Fruit fly (Drosophila melanogaster) whole organism, embryonic: Measurements from ENCODE around the gene BOD1.
A peak's percentile ranks its signal among the peaks of the same experiment; 100 is the strongest.

Experiments used
- B-H2 ChIP-seq: fragments of 200-800 bp; sonication (Bioruptor generic); optimal IDR thresholded peaks from 2 replicates; lab custom pipeline; 2018; ENCODE audit warnings: missing biosample characterization, mild to moderate bottlenecking, missing genetic modification characterization
- CG10979 ChIP-seq: fragments of 200-800 bp; sonication (Bioruptor generic); optimal IDR thresholded peaks from 2 replicates; lab custom pipeline; 2018; ENCODE audit warnings: missing biosample characterization, mild to moderate bottlenecking, missing genetic modification characterization, moderate library complexity
- CG11093 ChIP-seq: fragments of 200-800 bp; sonication (Bioruptor generic); IDR thresholded peaks from 3 replicates; pipeline ENCODE4 v1.3.6; 2022; ENCODE audit warnings: missing biosample characterization, missing genetic modification characterization
- CG11504 ChIP-seq: fragments of 200-800 bp; sonication (Bioruptor generic); optimal IDR thresholded peaks from 3 replicates; lab custom pipeline; 2019; ENCODE audit warnings: missing biosample characterization, mild to moderate bottlenecking, missing genetic modification characterization, moderate library complexity
- CG13894 ChIP-seq: fragments of 200-800 bp; sonication (Bioruptor generic); optimal IDR thresholded peaks from 3 replicates; lab custom pipeline; 2018; ENCODE audit warnings: missing biosample characterization, mild to moderate bottlenecking, missing genetic modification characterization, moderate library complexity
- CG14667 ChIP-seq: fragments of 200-800 bp; sonication (Bioruptor generic); IDR thresholded peaks from 2 replicates; pipeline ENCODE4 v1.3.6; 2022; ENCODE audit warnings: missing biosample characterization, missing genetic modification characterization
- CG15011 ChIP-seq: fragments of 200-800 bp; sonication (Bioruptor generic); optimal IDR thresholded peaks from 3 replicates; lab custom pipeline; 2018; ENCODE audit warnings: missing biosample characterization, mild to moderate bottlenecking, missing genetic modification characterization
- CG17568 ChIP-seq: fragments of 200-800 bp; sonication (Bioruptor generic); optimal IDR thresholded peaks from 2 replicates; lab custom pipeline; 2018; ENCODE audit warnings: missing biosample characterization, mild to moderate bottlenecking, missing genetic modification characterization, moderate library complexity
- CG1832 ChIP-seq: fragments of 200-800 bp; sonication (Bioruptor generic); optimal IDR thresholded peaks from 2 replicates; lab custom pipeline; 2017; ENCODE audit warnings: missing biosample characterization, mild to moderate bottlenecking, missing genetic modification characterization, inconsistent platforms
- CG2875 ChIP-seq: fragments of 200-800 bp; sonication (Bioruptor generic); optimal IDR thresholded peaks from 2 replicates; lab custom pipeline; 2017; ENCODE audit warnings: missing biosample characterization, mild to moderate bottlenecking, missing genetic modification characterization, missing genetic modification reagents
- CG3163 ChIP-seq: fragments of 200-800 bp; sonication (Bioruptor generic); optimal IDR thresholded peaks from 3 replicates; lab custom pipeline; 2016; ENCODE audit warnings: missing biosample characterization, missing genetic modification characterization
- CG32767 ChIP-seq: fragments of 200-800 bp; sonication (Bioruptor generic); IDR thresholded peaks from 2 replicates; pipeline ENCODE4 v1.3.6; 2022; ENCODE audit warnings: missing biosample characterization, missing genetic modification characterization
- CG32772 ChIP-seq: fragments of 200-800 bp; sonication (Bioruptor generic); IDR thresholded peaks from 2 replicates; pipeline ENCODE4 v1.3.6; 2022; ENCODE audit warnings: missing biosample characterization, missing genetic modification characterization
- CG42726 ChIP-seq: fragments of 200-800 bp; sonication (Bioruptor generic); IDR thresholded peaks from 2 replicates; pipeline ENCODE4 v1.3.6; 2022; ENCODE audit warnings: missing biosample characterization, missing genetic modification characterization; ENCODE audit not compliant: partially characterized antibody
- CG4424 ChIP-seq: fragments of 200-800 bp; sonication (Bioruptor generic); optimal IDR thresholded peaks from 3 replicates; lab custom pipeline; 2016; ENCODE audit warnings: missing biosample characterization, missing genetic modification characterization
- CG4617 ChIP-seq: fragments of 200-800 bp; sonication (Bioruptor generic); optimal IDR thresholded peaks from 3 replicates; lab custom pipeline; 2016; ENCODE audit warnings: missing biosample characterization, missing genetic modification characterization, borderline replicate concordance
- CG4707 ChIP-seq: fragments of 200-800 bp; sonication (Bioruptor generic); optimal IDR thresholded peaks from 2 replicates; lab custom pipeline; 2018; ENCODE audit warnings: missing biosample characterization, mild to moderate bottlenecking, missing genetic modification characterization, moderate library complexity
- CG4820 ChIP-seq: fragments of 200-800 bp; sonication (Bioruptor generic); optimal IDR thresholded peaks from 3 replicates; lab custom pipeline; 2016; ENCODE audit warnings: missing biosample characterization, missing genetic modification characterization
- Dll ChIP-seq: fragments of 200-800 bp; sonication (Bioruptor generic); IDR thresholded peaks from 4 replicates; pipeline ENCODE4 v1.3.6; 2022; ENCODE audit warnings: missing biosample characterization, missing genetic modification characterization; ENCODE audit not compliant: partially characterized antibody
- Elba2 ChIP-seq: fragments of 200-800 bp; sonication (Bioruptor generic); optimal IDR thresholded peaks from 3 replicates; lab custom pipeline; 2016; ENCODE audit warnings: missing biosample characterization, missing genetic modification characterization
- Fer1 ChIP-seq: fragments of 200-800 bp; sonication (Bioruptor generic); optimal IDR thresholded peaks from 2 replicates; lab custom pipeline; 2017; ENCODE audit warnings: missing biosample characterization, mild to moderate bottlenecking, missing genetic modification characterization
- H2.0 ChIP-seq: fragments of 200-800 bp; sonication (Bioruptor generic); IDR thresholded peaks from 2 replicates; pipeline ENCODE4 v1.3.6; 2022; ENCODE audit warnings: missing biosample characterization, missing genetic modification characterization
- Lpt ChIP-seq: fragments of >200 bp; optimal IDR thresholded peaks from 2 replicates; lab custom pipeline; 2018; ENCODE audit warnings: missing biosample characterization, missing genetic modification characterization
- Opbp ChIP-seq: fragments of 200-800 bp; sonication (Bioruptor generic); IDR thresholded peaks from 3 replicates; pipeline ENCODE4 v1.3.6; 2022; ENCODE audit warnings: missing biosample characterization, missing genetic modification characterization; ENCODE audit not compliant: partially characterized antibody
- Side ChIP-seq: fragments of 200-800 bp; sonication (Bioruptor generic); optimal IDR thresholded peaks from 2 replicates; lab custom pipeline; 2016; ENCODE audit warnings: missing biosample characterization, missing genetic modification characterization
- TFAM ChIP-seq: fragments of 200-800 bp; sonication (Bioruptor generic); optimal IDR thresholded peaks from 2 replicates; lab custom pipeline; 2017; ENCODE audit warnings: missing biosample characterization, missing genetic modification characterization, inconsistent platforms
- cg ChIP-seq: fragments of 200-800 bp; sonication (Bioruptor generic); optimal IDR thresholded peaks from 3 replicates; lab custom pipeline; 2019; ENCODE audit warnings: missing biosample characterization, mild to moderate bottlenecking, missing genetic modification characterization, moderate library complexity
- chif ChIP-seq, 2 experiments: fragments of 200-800 bp; sonication (Bioruptor generic); optimal IDR thresholded peaks; 3 replicates each; lab custom pipeline; 2016; ENCODE audit warnings: missing biosample characterization in 2 of 2, missing genetic modification characterization in 2 of 2
- ems ChIP-seq: fragments of 200-800 bp; sonication (Bioruptor generic); optimal IDR thresholded peaks from 3 replicates; lab custom pipeline; 2016; ENCODE audit warnings: missing biosample characterization, missing genetic modification characterization
- en ChIP-seq: fragments of 200-800 bp; sonication (Bioruptor generic); optimal IDR thresholded peaks from 2 replicates; lab custom pipeline; 2016; ENCODE audit warnings: missing biosample characterization, missing genetic modification characterization
- grau ChIP-seq: fragments of 200-800 bp; optimal IDR thresholded peaks from 3 replicates; lab custom pipeline; 2019; ENCODE audit warnings: missing biosample characterization, mild to moderate bottlenecking, missing genetic modification characterization, moderate library complexity
- grn ChIP-seq: fragments of 200-800 bp; sonication (Bioruptor generic); optimal IDR thresholded peaks from 3 replicates; lab custom pipeline; 2017; ENCODE audit warnings: missing biosample characterization, missing genetic modification characterization
- kah ChIP-seq: fragments of 200-800 bp; sonication (Bioruptor generic); optimal IDR thresholded peaks from 2 replicates; lab custom pipeline; 2018; ENCODE audit warnings: missing biosample characterization, mild to moderate bottlenecking, missing genetic modification characterization
- lilli ChIP-seq: fragments of 200-800 bp; sonication (Bioruptor generic); optimal IDR thresholded peaks from 3 replicates; lab custom pipeline; 2016; ENCODE audit warnings: missing biosample characterization, missing genetic modification characterization
- lov ChIP-seq, 2 experiments: fragments of 200-800 bp in 1 of 2; fragments of >200 bp in 1 of 2; sonication (Bioruptor generic) in 1 of 2; IDR thresholded peaks in 1 of 2; optimal IDR thresholded peaks in 1 of 2; 2 replicates in 1 of 2; 3 replicates in 1 of 2; pipeline versions ENCODE4 v1.3.6 to Lab custom; 2017 to 2022; ENCODE audit warnings: missing biosample characterization in 1 of 2, missing genetic modification characterization in 1 of 2
- mirr ChIP-seq: fragments of 200-800 bp; sonication (Bioruptor generic); optimal IDR thresholded peaks from 3 replicates; lab custom pipeline; 2018; ENCODE audit warnings: missing biosample characterization, mild to moderate bottlenecking, missing genetic modification characterization
- mld ChIP-seq: fragments of 200-800 bp; sonication (Bioruptor generic); IDR thresholded peaks from 3 replicates; pipeline ENCODE4 v1.3.6; 2022; ENCODE audit warnings: missing biosample characterization, missing genetic modification characterization; ENCODE audit not compliant: partially characterized antibody
- nau ChIP-seq: fragments of 200-800 bp; sonication (Bioruptor generic); optimal IDR thresholded peaks from 3 replicates; lab custom pipeline; 2017; ENCODE audit warnings: missing biosample characterization, mild to moderate bottlenecking, missing genetic modification characterization, missing genetic modification reagents
- otp ChIP-seq: fragments of 200-800 bp; sonication (Bioruptor generic); IDR thresholded peaks from 3 replicates; pipeline ENCODE4, ENCODE4 v1.3.6; 2022; ENCODE audit warnings: missing biosample characterization, missing genetic modification characterization
- pho ChIP-seq: fragments of 200-800 bp; sonication (Bioruptor generic); optimal IDR thresholded peaks from 2 replicates; lab custom pipeline; 2016; ENCODE audit warnings: missing biosample characterization, missing genetic modification characterization
- ro ChIP-seq: fragments of 200-800 bp; sonication (Bioruptor generic); IDR thresholded peaks from 2 replicates; pipeline ENCODE4 v1.3.6; 2022; ENCODE audit warnings: missing biosample characterization, missing genetic modification characterization
- sc ChIP-seq, 3 experiments: fragments of >200 bp in 2 of 3; fragments of 200-800 bp in 1 of 3; sonication (Bioruptor generic) in 1 of 3; optimal IDR thresholded peaks; 2 replicates in 2 of 3; 3 replicates in 1 of 3; lab custom pipeline; 2017; ENCODE audit warnings: mild to moderate bottlenecking in 1 of 3, missing biosample characterization in 1 of 3, missing genetic modification characterization in 1 of 3, missing genetic modification reagents in 1 of 3
- seq ChIP-seq: fragments of 200-800 bp; sonication (Bioruptor generic); IDR thresholded peaks from 2 replicates; pipeline ENCODE4 v1.3.6; 2022; ENCODE audit warnings: missing biosample characterization, missing genetic modification characterization
- tgo ChIP-seq: fragments of 200-800 bp; sonication (Bioruptor generic); IDR thresholded peaks from 3 replicates; pipeline ENCODE4 v1.3.6; 2022; ENCODE audit warnings: missing biosample characterization, missing genetic modification characterization
- tio ChIP-seq: fragments of 200-800 bp; sonication (Bioruptor generic); optimal IDR thresholded peaks from 2 replicates; lab custom pipeline; 2017; ENCODE audit warnings: missing biosample characterization, missing genetic modification characterization, inconsistent platforms
- tx ChIP-seq: fragments of 200-800 bp; sonication (Bioruptor generic); optimal IDR thresholded peaks from 2 replicates; lab custom pipeline; 2016; ENCODE audit warnings: missing biosample characterization, missing genetic modification characterization
- vfl ChIP-seq: fragments of 200-800 bp; sonication (Bioruptor generic); optimal IDR thresholded peaks from 2 replicates; lab custom pipeline; 2016; ENCODE audit warnings: missing biosample characterization, missing genetic modification characterization

The BOD1 gene

DNA sequence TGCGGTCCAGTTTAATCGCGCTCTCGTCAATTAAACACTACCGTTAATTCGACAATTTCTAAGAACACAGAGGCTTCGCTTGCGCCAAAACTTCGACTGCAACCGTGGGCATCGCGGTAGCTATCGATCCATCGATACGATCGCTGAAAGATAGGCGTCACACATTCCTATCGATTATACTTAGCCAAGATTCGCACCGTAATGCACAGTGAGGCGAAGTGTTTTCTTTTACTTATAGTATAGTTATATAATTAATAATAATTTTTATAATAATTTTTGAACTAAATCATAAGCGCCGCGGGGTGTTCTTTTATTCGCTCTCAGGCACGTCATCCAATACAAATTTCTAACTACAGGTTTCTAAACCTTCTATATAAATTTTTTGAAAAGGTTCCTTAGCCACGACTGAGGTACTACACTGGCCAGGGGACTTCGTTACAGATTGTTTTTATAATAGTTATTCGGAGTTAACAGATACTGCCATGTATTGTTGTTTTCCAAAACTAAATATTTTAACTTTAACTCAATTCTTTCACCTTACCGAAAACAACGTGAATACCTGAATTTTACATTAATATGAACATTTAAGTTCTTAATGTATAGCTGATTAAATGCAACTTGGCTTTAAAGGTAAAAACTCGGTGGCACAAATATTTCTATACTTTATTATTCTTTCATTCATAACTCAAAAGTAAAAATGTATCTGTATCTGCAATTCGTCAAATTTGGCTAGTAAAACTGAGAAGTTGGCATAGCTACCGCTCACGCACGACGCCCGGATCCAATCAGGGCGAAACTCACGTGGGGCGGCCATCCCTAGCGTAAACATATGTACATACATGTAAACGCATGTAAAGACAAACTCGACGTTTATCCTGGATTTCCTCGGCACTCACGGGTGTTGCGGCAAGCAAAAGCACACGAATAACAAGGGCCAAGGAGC lies at the start of gene BOD1, which contains the start of gene NSD (continued):
- no peak for TF ChIP-seq cg (GFP tag; lab: Kevin White, UChicago)
- peak; percentile 55 for TF ChIP-seq tgo (GFP tag; lab: Robert Waterston, UW)
- no peak for TF ChIP-seq tio (GFP tag; lab: Kevin White, UChicago)
- TF ChIP-seq grau = peak; percentile 59
- no peak for TF ChIP-seq kah (GFP tag; lab: Kevin White, UChicago)
- TF ChIP-seq CG15011 (GFP tag; lab: Kevin White, UChicago) = no peak
- no peak for TF ChIP-seq Side (GFP tag; lab: Kevin White, UChicago)
- TF ChIP-seq en = no peak
- TF ChIP-seq CG10979 (tag; lab: Kevin White, UChicago) = no peak
- no peak for TF ChIP-seq CG17568 (GFP tag; lab: Kevin White, UChicago)
- TF ChIP-seq CG4617 (GFP tag; lab: Kevin White, UChicago) = peak; percentile 77
- TF ChIP-seq mirr (GFP tag; lab: Kevin White, UChicago) = peak; percentile 42
- TF ChIP-seq CG4707 (GFP tag; lab: Kevin White, UChicago) = no peak
- peak; percentile 98 for TF ChIP-seq CG42726
- no peak for TF ChIP-seq Elba2 (GFP tag; lab: Kevin White, UChicago)
- TF ChIP-seq vfl = no peak
- no peak for TF ChIP-seq CG2875
- TF ChIP-seq mld (GFP tag; lab: Robert Waterston, UW) = peak; percentile 95
- no peak for TF ChIP-seq TFAM
- TF ChIP-seq seq = peak; percentile 40
- TF ChIP-seq pho (GFP tag; lab: Kevin White, UChicago) = no peak
- TF ChIP-seq B-H2 (GFP tag; lab: Kevin White, UChicago) = peak; percentile 27
- peak; percentile 77 for TF ChIP-seq CG32772 (GFP tag; lab: Robert Waterston, UW)
- no peak for TF ChIP-seq CG11093 (GFP tag; lab: Robert Waterston, UW)
- TF ChIP-seq CG4424 (GFP tag; lab: Kevin White, UChicago) = peak; percentile 61
- no peak for TF ChIP-seq CG11504 (tag; lab: Kevin White, UChicago)
- TF ChIP-seq otp (GFP tag; lab: Robert Waterston, UW) = no peak
- TF ChIP-seq Dll (GFP tag; lab: Robert Waterston, UW) = peak; percentile 76
- TF ChIP-seq CG1832 (GFP tag; lab: Kevin White, UChicago) = no peak
- no peak for TF ChIP-seq grn (GFP tag; lab: Kevin White, UChicago)
- no peak for TF ChIP-seq Lpt
- TF ChIP-seq lov (optimal IDR thresholded peaks at IDR 0.05; lab: Kevin White, UChicago) = no peak
- TF ChIP-seq lov (GFP tag; IDR thresholded peaks at IDR 0.05; lab: Robert Waterston, UW) = peak; percentile 47; the same call in 1 of the 3 replicates
- TF ChIP-seq CG4820 (GFP tag; lab: Kevin White, UChicago) = peak; percentile 46
- no peak for TF ChIP-seq sc (optimal IDR thresholded peaks at IDR 0.05; lab: Kevin White, UChicago)
- no peak for TF ChIP-seq sc (GFP tag; optimal IDR thresholded peaks at IDR 0.05; lab: Kevin White, UChicago)
- no peak for TF ChIP-seq CG3163
- TF ChIP-seq CG13894 (tag; lab: Kevin White, UChicago) = no peak
- TF ChIP-seq tx (GFP tag; lab: Kevin White, UChicago) = no peak
- peak; percentile 34; the same call in 1 of the 2 replicates for TF ChIP-seq ro (GFP tag; lab: Robert Waterston, UW)
- TF ChIP-seq CG14667 (GFP tag; lab: Robert Waterston, UW) = peak; percentile 58
- peak; percentile 45 for TF ChIP-seq H2.0 (GFP tag; lab: Robert Waterston, UW)
- TF ChIP-seq chif (GFP tag; optimal IDR thresholded peaks at IDR 0.05; lab: Kevin White, UChicago) = peak in 1 of 2 experiments; percentile 26
- TF ChIP-seq ems (GFP tag; lab: Kevin White, UChicago) = no peak
- TF ChIP-seq lilli (GFP tag; lab: Kevin White, UChicago) = peak; percentile 40
- TF ChIP-seq CG32767 (GFP tag; lab: Robert Waterston, UW) = no peak
- peak; percentile 98 for TF ChIP-seq Opbp
- TF ChIP-seq Fer1 (GFP tag; lab: Kevin White, UChicago) = peak; percentile 1
- no peak for TF ChIP-seq nau
